Fruit fly (Drosophila melanogaster): ENCODE results near the gene CG43098.

Gene CG43098

dm6 chr3L:3658768-3659167 lies at the start of gene CG43098:
CG43098 (plus strand) TSS chr3L:3659068.
- TF ChIP-seq br (optimal IDR thresholded peaks at IDR 0.05) (no peak), sens (GFP tag) (no peak), schlank (tag; optimal IDR thresholded peaks at IDR 0.05) (no peak), seq (GFP tag; IDR thresholded peaks at IDR 0.05) (no peak), CG9876 (GFP tag; optimal IDR thresholded peaks at IDR 0.05) (no peak), twi (tag; optimal IDR thresholded peaks at IDR 0.05) (no peak), CoRest (tag; optimal IDR thresholded peaks at IDR 0.05) (no peak), CG13894 (tag; optimal IDR thresholded peaks at IDR 0.05) (no peak), CG11560 (tag; IDR thresholded peaks at IDR 0.05) (no peak), al (GFP tag; IDR thresholded peaks at IDR 0.05) (no peak), CG7745 (tag; optimal IDR thresholded peaks at IDR 0.05) (no peak), E2f2 (GFP tag; IDR thresholded peaks at IDR 0.05) (no peak), CG2120 (GFP tag; optimal IDR thresholded peaks at IDR 0.05) (no peak), tx (GFP tag; optimal IDR thresholded peaks at IDR 0.05) (no peak), CG14965 (GFP tag; optimal IDR thresholded peaks at IDR 0.05; ENCODE audit: borderline replicate concordance) (no peak), Hr39 (optimal IDR thresholded peaks at IDR 0.05) (no peak), CG1832 (GFP tag; optimal IDR thresholded peaks at IDR 0.05) (no peak)

DNA sequence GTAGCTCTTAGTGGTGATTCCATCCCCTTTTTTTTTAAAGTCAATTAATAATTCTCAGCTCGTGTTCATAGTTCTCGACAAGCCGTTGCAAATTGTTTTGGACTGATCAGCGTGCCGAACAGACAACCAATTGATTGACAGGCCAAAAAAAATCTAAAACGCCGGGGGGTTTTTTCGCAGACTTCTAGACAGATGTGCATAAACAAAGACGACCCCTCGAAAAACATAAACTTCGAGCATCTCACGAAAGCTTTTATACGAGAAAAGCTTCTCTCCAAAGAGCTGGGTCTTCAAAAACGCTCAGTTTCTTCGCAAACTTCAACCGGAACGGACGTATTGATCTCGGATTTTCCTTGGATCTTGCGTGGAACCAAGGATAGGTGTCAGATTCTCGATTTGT lies 47.0 kb upstream of the CG43098 start, which contains the start of gene CG10359:
TSS of gene CG10359 (plus strand) at position 301 of the 400 bp plus-strand sequence.
- TF ChIP-seq CG1792 (GFP tag; optimal IDR thresholded peaks at IDR 0.05) (no peak), CG13123 (GFP tag; optimal IDR thresholded peaks at IDR 0.05) (no peak), CG11560 (tag; IDR thresholded peaks at IDR 0.05) (no peak), zf30C (GFP tag; optimal IDR thresholded peaks at IDR 0.05) (no peak), sug (tag; optimal IDR thresholded peaks at IDR 0.05) (no peak), CG10274 (GFP tag; optimal IDR thresholded peaks at IDR 0.05) (no peak), otp (GFP tag; IDR thresholded peaks at IDR 0.05) (0 out of 3 replicates have a peak, but pooled peaks have one; percentile 11), Trl (optimal IDR thresholded peaks at IDR 0.05) (peak in 1 of 2 experiments; percentile 15), Trl (GFP tag; optimal IDR thresholded peaks at IDR 0.05) (no peak), Drgx (GFP tag; IDR thresholded peaks at IDR 0.05) (0 out of 2 replicates have a peak, but pooled peaks have one; percentile 9), CG4404 (GFP tag; IDR thresholded peaks at IDR 0.05) (no peak), hbn (GFP tag; IDR thresholded peaks at IDR 0.05; ENCODE audit: partially characterized antibody) (no peak), C15 (GFP tag; IDR thresholded peaks at IDR 0.05) (no peak), CG12769 (tag; optimal IDR thresholded peaks at IDR 0.05) (peak; percentile 48), CG13894 (tag; optimal IDR thresholded peaks at IDR 0.05) (peak; percentile 37), Gug (GFP tag; IDR thresholded peaks at IDR 0.05) (no peak), CG18476 (GFP tag; optimal IDR thresholded peaks at IDR 0.05) (no peak), Abd-B (GFP tag; optimal IDR thresholded peaks at IDR 0.05) (no peak), CG42726 (GFP tag; IDR thresholded peaks at IDR 0.05; ENCODE audit: partially characterized antibody) (0 out of 2 replicates have a peak, but pooled peaks have one; percentile 15), CG10543 (GFP tag; optimal IDR thresholded peaks at IDR 0.05) (peak; percentile 2), CG31388 (GFP tag; optimal IDR thresholded peaks at IDR 0.05) (no peak), CG7372 (GFP tag; IDR thresholded peaks at IDR 0.05) (no peak), cwo (GFP tag; optimal IDR thresholded peaks at IDR 0.05) (no peak), CG15514 (GFP tag; optimal IDR thresholded peaks at IDR 0.05) (peak; percentile 5), CG11456 (GFP tag; IDR thresholded peaks at IDR 0.05) (no peak), HLH4C (GFP tag; IDR thresholded peaks at IDR 0.05; ENCODE audit: partially characterized antibody) (no peak), nerfin-2 (GFP tag; IDR thresholded peaks at IDR 0.05; ENCODE audit: partially characterized antibody) (no peak)

Data from whole organism, embryonic.